Fruit fly (Drosophila melanogaster): ENCODE measurements around the gene alpha-Man-Ia.

- no peak for TF ChIP-seq CG8478 (optimal IDR thresholded peaks at IDR 0.05)
- no peak for TF ChIP-seq CTCF (optimal IDR thresholded peaks at IDR 0.05)
These were observed 64.6 kb downstream of the alpha-Man-Ia start for dm6 chrX:10261172-10261571.
